Fruit fly (Drosophila melanogaster): Measurements from ENCODE around the gene Sdic2.
"Not testable (repeated sequence)": the region's sequence is repeated elsewhere in the genome, so short reads cannot be mapped to it uniquely, and the experiment has no call there.

Sdic2 gene

dm6 chrX:20158491-20158890 lies 27.8 kb downstream of the Sdic2 start:
- TF ChIP-seq CG8478 (optimal IDR thresholded peaks at IDR 0.05) (no peak), CTCF (optimal IDR thresholded peaks at IDR 0.05) (no peak)

- no peak for TF ChIP-seq CTCF (optimal IDR thresholded peaks at IDR 0.05)
- TF ChIP-seq CG8478 (optimal IDR thresholded peaks at IDR 0.05) = no peak
Measured at dm6 chrX:20155947-20156346, 30.3 kb downstream of the Sdic2 start.

- TF ChIP-seq CG8478 (optimal IDR thresholded peaks at IDR 0.05) (no peak), CTCF (optimal IDR thresholded peaks at IDR 0.05) (no peak)
Measured at dm6 chrX:20147693-20148174, 38.6 kb downstream of the Sdic2 start, which contains the start of gene aspr. TSS of gene aspr (plus strand) at chrX:20148124.

dm6 chrX:20143088-20143487 lies 43.2 kb downstream of the Sdic2 start, which contains the start of gene Or19a:
TSS of gene Or19a (minus strand) at chrX:20143188.
- not testable (repeated sequence) for TF ChIP-seq CTCF, CG8478 (optimal IDR thresholded peaks at IDR 0.05)

dm6 chrX:20140710-20141109 lies 45.6 kb downstream of the Sdic2 start, which contains the start of gene CG34332:
TSS of gene CG34332 (plus strand) at chrX:20141010.
- TF ChIP-seq CTCF (optimal IDR thresholded peaks at IDR 0.05) (no peak), CG8478 (optimal IDR thresholded peaks at IDR 0.05) (no peak)

- TF ChIP-seq CG8478 (optimal IDR thresholded peaks at IDR 0.05) (no peak), CTCF (optimal IDR thresholded peaks at IDR 0.05) (no peak)
Measured at dm6 chrX:20139493-20139892, 46.8 kb downstream of the Sdic2 start, which contains the start of gene CG42583. TSS of gene CG42583 (plus strand) at chrX:20139793.

dm6 chrX:20133432-20133831 lies 52.9 kb downstream of the Sdic2 start, which contains the start of gene CG15322:
TSS of gene CG15322 (plus strand) at chrX:20133579.
- TF ChIP-seq CG8478 (optimal IDR thresholded peaks at IDR 0.05) (no peak), CTCF (optimal IDR thresholded peaks at IDR 0.05) (no peak)

Data from S2 (cell line).